Worm (Caenorhabditis elegans) whole organism, L2 larva: Measurements from ENCODE around the gene Y67D8C.22.

Experiments used
- C34F6.9 ChIP-seq: fragments of 150-350 bp; optimal IDR thresholded peaks from 2 replicates; lab custom pipeline; 2014; ENCODE audit warnings: missing biosample characterization, missing genetic modification characterization
- F13H6.1 ChIP-seq: sonication (generic microtip); optimal IDR thresholded peaks from 2 replicates; lab custom pipeline; 2016; ENCODE audit warnings: missing genetic modification characterization, missing compliant biosample characterization
- R02D3.7 ChIP-seq: fragments of 150-350 bp; optimal IDR thresholded peaks from 2 replicates; lab custom pipeline; 2014; ENCODE audit warnings: missing biosample characterization, missing genetic modification characterization
- Y55F3AM.14 ChIP-seq: fragments of 200-800 bp; sonication (Bioruptor generic); optimal IDR thresholded peaks from 2 replicates; lab custom pipeline; 2018; ENCODE audit warnings: mild to moderate bottlenecking, missing genetic modification characterization, missing compliant biosample characterization
- ZK546.5 ChIP-seq: sonication (generic microtip); optimal IDR thresholded peaks from 2 replicates; lab custom pipeline; 2017; ENCODE audit warnings: missing biosample characterization, missing genetic modification characterization
- alr-1 ChIP-seq: fragments of 150-350 bp; optimal IDR thresholded peaks from 2 replicates; lab custom pipeline; 2014; ENCODE audit warnings: missing biosample characterization, missing genetic modification characterization
- aly-2 ChIP-seq: fragments of 150-350 bp; optimal IDR thresholded peaks from 2 replicates; lab custom pipeline; 2014; ENCODE audit warnings: missing biosample characterization, missing genetic modification characterization
- ceh-16 ChIP-seq: fragments of 150-350 bp; optimal IDR thresholded peaks from 2 replicates; lab custom pipeline; 2014; ENCODE audit warnings: missing biosample characterization, missing genetic modification characterization
- crh-2 ChIP-seq: sonication (generic microtip); optimal IDR thresholded peaks from 2 replicates; lab custom pipeline; 2017; ENCODE audit warnings: missing biosample characterization, missing genetic modification characterization
- dmd-4 ChIP-seq: sonication (generic microtip); optimal IDR thresholded peaks from 2 replicates; lab custom pipeline; 2017; ENCODE audit warnings: missing biosample characterization, missing genetic modification characterization
- elt-1 ChIP-seq: fragments of 150-350 bp; optimal IDR thresholded peaks from 2 replicates; lab custom pipeline; 2014; ENCODE audit warnings: missing biosample characterization, missing genetic modification characterization
- fos-1 ChIP-seq: fragments of 150-350 bp; optimal IDR thresholded peaks from 2 replicates; lab custom pipeline; 2014; ENCODE audit warnings: missing biosample characterization, missing genetic modification characterization
- gmeb-1 ChIP-seq: fragments of 150-350 bp; optimal IDR thresholded peaks from 2 replicates; lab custom pipeline; 2014; ENCODE audit warnings: missing biosample characterization, missing genetic modification characterization
- lin-11 ChIP-seq: fragments of 150-350 bp; sonication (generic microtip); optimal IDR thresholded peaks from 2 replicates; lab custom pipeline; 2014; ENCODE audit warnings: missing biosample characterization, missing genetic modification characterization, inconsistent platforms, mixed read lengths
- lin-13 ChIP-seq: fragments of 150-350 bp; optimal IDR thresholded peaks from 2 replicates; lab custom pipeline; 2014; ENCODE audit warnings: missing biosample characterization, missing genetic modification reagents, missing genetic modification characterization
- lin-39 ChIP-seq: fragments of 150-350 bp; optimal IDR thresholded peaks from 2 replicates; lab custom pipeline; 2014; ENCODE audit warnings: missing biosample characterization, missing genetic modification reagents, missing genetic modification characterization
- lsy-2 ChIP-seq, 2 experiments: fragments of 150-350 bp in 1 of 2; sonication (generic microtip) in 1 of 2; optimal IDR thresholded peaks; 2 replicates each; lab custom pipeline; 2014 to 2017; ENCODE audit warnings: missing biosample characterization in 2 of 2, missing genetic modification characterization in 2 of 2
- mab-5 ChIP-seq: fragments of 150-350 bp; optimal IDR thresholded peaks from 2 replicates; lab custom pipeline; 2014; ENCODE audit warnings: missing biosample characterization, missing genetic modification characterization
- mbf-1 ChIP-seq: sonication (generic microtip); optimal IDR thresholded peaks from 2 replicates; lab custom pipeline; 2017; ENCODE audit warnings: missing biosample characterization, missing genetic modification characterization
- nhr-10 ChIP-seq: sonication (generic microtip); optimal IDR thresholded peaks from 2 replicates; lab custom pipeline; 2017; ENCODE audit warnings: missing biosample characterization, missing genetic modification characterization
- nhr-12 ChIP-seq: fragments of 150-350 bp; optimal IDR thresholded peaks from 2 replicates; lab custom pipeline; 2014; ENCODE audit warnings: missing biosample characterization, missing genetic modification characterization
- nhr-129 ChIP-seq: fragments of 150-350 bp; optimal IDR thresholded peaks from 2 replicates; lab custom pipeline; 2014; ENCODE audit warnings: missing biosample characterization, missing genetic modification characterization
- nhr-21 ChIP-seq: fragments of 150-350 bp; optimal IDR thresholded peaks from 2 replicates; lab custom pipeline; 2014; ENCODE audit warnings: missing biosample characterization, missing genetic modification characterization
- nhr-23 ChIP-seq: fragments of 150-350 bp; optimal IDR thresholded peaks from 2 replicates; lab custom pipeline; 2014; ENCODE audit warnings: missing biosample characterization, missing genetic modification reagents, missing genetic modification characterization
- nhr-237 ChIP-seq: fragments of 150-350 bp; optimal IDR thresholded peaks from 2 replicates; lab custom pipeline; 2014; ENCODE audit warnings: missing biosample characterization, missing genetic modification characterization
- nhr-25 ChIP-seq: fragments of 150-350 bp; sonication (generic microtip); optimal IDR thresholded peaks from 3 replicates; lab custom pipeline; 2014; ENCODE audit warnings: missing biosample characterization, missing genetic modification characterization
- nhr-6 ChIP-seq: fragments of 150-350 bp; optimal IDR thresholded peaks from 2 replicates; lab custom pipeline; 2014; ENCODE audit warnings: missing biosample characterization, missing genetic modification characterization
- nhr-77 ChIP-seq: fragments of 150-350 bp; optimal IDR thresholded peaks from 2 replicates; lab custom pipeline; 2014; ENCODE audit warnings: missing biosample characterization, missing genetic modification characterization
- sem-4 ChIP-seq: fragments of 150-350 bp; optimal IDR thresholded peaks from 2 replicates; lab custom pipeline; 2014; ENCODE audit warnings: missing biosample characterization, missing genetic modification reagents, missing genetic modification characterization
- skn-1 ChIP-seq: sonication (generic microtip); optimal IDR thresholded peaks from 2 replicates; lab custom pipeline; 2017; ENCODE audit warnings: missing biosample characterization, missing genetic modification characterization
- sma-3 ChIP-seq: sonication (generic microtip); optimal IDR thresholded peaks from 2 replicates; lab custom pipeline; 2016; ENCODE audit warnings: missing genetic modification reagents, missing genetic modification characterization, missing compliant biosample characterization
- sma-9 ChIP-seq, 2 experiments: fragments of 150-350 bp in 1 of 2; sonication (generic microtip) in 1 of 2; optimal IDR thresholded peaks; 2 replicates each; lab custom pipeline; 2014 to 2016; ENCODE audit warnings: missing genetic modification characterization in 2 of 2, mild to moderate bottlenecking in 1 of 2, missing biosample characterization in 1 of 2, missing compliant biosample characterization in 1 of 2, missing genetic modification reagents in 1 of 2, moderate library complexity in 1 of 2
- snpc-4 ChIP-seq: fragments of 150-350 bp; optimal IDR thresholded peaks from 2 replicates; lab custom pipeline; 2014; ENCODE audit warnings: missing biosample characterization, missing genetic modification characterization
- unc-39 ChIP-seq: fragments of 150-350 bp; optimal IDR thresholded peaks from 2 replicates; lab custom pipeline; 2014; ENCODE audit warnings: missing biosample characterization, missing genetic modification characterization
- unc-62 ChIP-seq: fragments of 150-350 bp; optimal IDR thresholded peaks from 2 replicates; lab custom pipeline; 2014; ENCODE audit warnings: missing biosample characterization, missing genetic modification reagents, missing genetic modification characterization
- zag-1 ChIP-seq: fragments of 150-350 bp; optimal IDR thresholded peaks from 2 replicates; lab custom pipeline; 2014; ENCODE audit warnings: missing biosample characterization, missing genetic modification characterization
- ztf-1 ChIP-seq: fragments of 200-800 bp; sonication (Bioruptor generic); conservative IDR thresholded peaks from 2 replicates; pipeline ENCODE4 v1.3.6; 2022; ENCODE audit warnings: missing genetic modification characterization, missing compliant biosample characterization
- ztf-11 ChIP-seq: sonication (generic microtip); optimal IDR thresholded peaks from 2 replicates; lab custom pipeline; 2017; ENCODE audit warnings: missing biosample characterization, missing genetic modification characterization

The Y67D8C.22 gene

DNA sequence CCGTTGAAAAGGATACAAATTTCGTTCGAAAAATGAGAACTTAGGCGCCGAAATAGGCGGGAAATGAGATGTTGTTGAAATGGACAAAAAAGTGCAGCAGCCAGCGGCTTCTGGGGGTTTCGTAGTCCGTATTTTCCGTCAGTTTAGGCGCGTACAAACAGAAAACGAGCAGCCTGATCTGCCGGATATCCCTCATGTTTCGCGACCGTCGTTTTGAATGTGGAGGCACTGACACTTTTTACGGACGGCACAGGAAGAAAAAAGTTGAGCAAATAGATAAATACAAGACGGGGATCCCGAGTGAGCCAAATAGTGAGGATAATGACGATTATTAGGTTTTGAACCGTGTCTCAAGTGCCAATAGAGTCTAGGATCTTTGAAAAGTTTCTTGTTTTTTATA, at the start of gene Y67D8C.22:
Y67D8C.22 (minus strand) TSS at position 101 of the 400 bp plus-strand sequence.
- TF ChIP-seq Y55F3AM.14 (GFP tag; lab: Kevin White, UChicago) (no peak), mbf-1 (tag; lab: Kevin White, UChicago) (no peak), dmd-4 (tag; lab: Kevin White, UChicago) (no peak), nhr-23 (no peak), lin-11 (no peak), skn-1 (tag; lab: Kevin White, UChicago) (no peak), nhr-21 (tag; lab: Kevin White, UChicago) (no peak), aly-2 (no peak), lin-13 (no peak), nhr-237 (tag; lab: Kevin White, UChicago) (no peak), nhr-6 (tag; lab: Kevin White, UChicago) (no peak), unc-62 (GFP tag; lab: Kevin White, UChicago) (no peak), nhr-25 (no peak), nhr-10 (tag; lab: Kevin White, UChicago) (no peak), snpc-4 (tag; lab: Kevin White, UChicago) (no peak)

ce11 chrIV:3121060-3121459, 45.0 kb upstream of the Y67D8C.22 start:
- TF ChIP-seq lsy-2 (tag; optimal IDR thresholded peaks at IDR 0.05; lab: Kevin White, UChicago) = no peak
- no peak for TF ChIP-seq ZK546.5 (tag; lab: Kevin White, UChicago)
- no peak for TF ChIP-seq lin-39 (tag; lab: Kevin White, UChicago)
- no peak for TF ChIP-seq C34F6.9 (tag; lab: Kevin White, UChicago)
- no peak for TF ChIP-seq sma-9 (GFP tag; optimal IDR thresholded peaks at IDR 0.05; lab: Kevin White, UChicago)
- no peak for TF ChIP-seq sma-9 (tag; optimal IDR thresholded peaks at IDR 0.05; lab: Kevin White, UChicago)
- no peak for TF ChIP-seq nhr-12 (tag; lab: Kevin White, UChicago)
- no peak for TF ChIP-seq nhr-129
- no peak for TF ChIP-seq zag-1 (tag; lab: Kevin White, UChicago)
- TF ChIP-seq unc-39 (tag; lab: Kevin White, UChicago) = no peak
- no peak for TF ChIP-seq ceh-16 (tag; lab: Kevin White, UChicago)
- TF ChIP-seq nhr-237 (tag; lab: Kevin White, UChicago) = no peak
- no peak for TF ChIP-seq elt-1 (tag; lab: Kevin White, UChicago)
- TF ChIP-seq nhr-6 (tag; lab: Kevin White, UChicago) = no peak
- TF ChIP-seq nhr-21 (tag; lab: Kevin White, UChicago) = no peak
- no peak for TF ChIP-seq ztf-11 (tag; lab: Kevin White, UChicago)
- TF ChIP-seq aly-2 = no peak
- TF ChIP-seq sem-4 (tag; lab: Kevin White, UChicago) = no peak
- TF ChIP-seq fos-1 (tag; lab: Kevin White, UChicago) = no peak
- TF ChIP-seq R02D3.7 (tag; lab: Kevin White, UChicago) = no peak
- TF ChIP-seq F13H6.1 (tag; lab: Kevin White, UChicago) = no peak

ce11 chrIV:3101208-3101607, 25.1 kb upstream of the Y67D8C.22 start:
- TF ChIP-seq lin-11 (no peak), nhr-21 (tag; lab: Kevin White, UChicago) (no peak), mab-5 (tag; lab: Kevin White, UChicago) (no peak), nhr-25 (no peak), C34F6.9 (tag; lab: Kevin White, UChicago) (no peak), gmeb-1 (tag; lab: Kevin White, UChicago) (no peak), unc-39 (tag; lab: Kevin White, UChicago) (no peak), dmd-4 (tag; lab: Kevin White, UChicago) (no peak), nhr-77 (tag; lab: Kevin White, UChicago) (no peak), nhr-12 (tag; lab: Kevin White, UChicago) (no peak), nhr-6 (tag; lab: Kevin White, UChicago) (no peak)

- TF ChIP-seq mab-5 (tag; lab: Kevin White, UChicago) (no peak), ztf-11 (tag; lab: Kevin White, UChicago) (no peak), elt-1 (tag; lab: Kevin White, UChicago) (peak; percentile 70)
Observed at ce11 chrIV:3097019-3097418, 20.9 kb upstream of the Y67D8C.22 start.

DNA sequence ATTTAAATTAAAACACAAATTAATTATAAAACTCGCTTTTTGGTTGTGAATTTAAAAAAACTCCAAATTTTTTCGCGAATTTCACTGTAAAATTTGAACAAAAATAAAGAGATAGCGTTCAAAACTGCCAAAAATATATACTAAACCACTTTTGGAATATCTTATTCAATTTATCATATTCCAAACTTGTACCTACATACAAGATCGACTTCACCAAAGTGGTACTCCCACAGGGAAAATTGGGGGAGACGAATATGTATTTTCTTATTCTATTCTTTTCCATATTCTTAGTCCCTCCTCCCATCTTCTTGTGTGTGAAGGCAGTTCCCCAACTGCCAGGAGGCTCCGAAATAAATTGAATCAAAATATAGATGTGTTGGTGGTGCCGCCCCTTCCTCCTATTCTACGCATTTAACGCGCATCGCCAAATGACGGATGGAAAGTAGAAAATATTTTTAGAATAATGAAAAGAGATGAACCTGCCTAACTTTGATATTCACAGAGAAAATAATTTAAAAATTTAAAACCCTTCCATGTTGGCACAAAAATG, 20.0 kb upstream of the Y67D8C.22 start:
- no peak for TF ChIP-seq lin-11
- TF ChIP-seq sma-3 (GFP tag; lab: Kevin White, UChicago) = no peak
- no peak for TF ChIP-seq ztf-1 (GFP tag; lab: Robert Waterston, UW)
- TF ChIP-seq nhr-129 = no peak
- no peak for TF ChIP-seq crh-2 (tag; lab: Kevin White, UChicago)
- TF ChIP-seq ZK546.5 (tag; lab: Kevin White, UChicago) = no peak
- TF ChIP-seq alr-1 (tag; lab: Kevin White, UChicago) = no peak
- TF ChIP-seq nhr-6 (tag; lab: Kevin White, UChicago) = no peak
